Worm (Caenorhabditis elegans) whole organism, L2 larva: ENCODE results near the gene C30E1.4.

Experiments used
- C34F6.9 ChIP-seq: fragments of 150-350 bp; optimal IDR thresholded peaks from 2 replicates; lab custom pipeline; 2014; ENCODE audit warnings: missing biosample characterization, missing genetic modification characterization
- F13H6.1 ChIP-seq: sonication (generic microtip); optimal IDR thresholded peaks from 2 replicates; lab custom pipeline; 2016; ENCODE audit warnings: missing genetic modification characterization, missing compliant biosample characterization
- R02D3.7 ChIP-seq: fragments of 150-350 bp; optimal IDR thresholded peaks from 2 replicates; lab custom pipeline; 2014; ENCODE audit warnings: missing biosample characterization, missing genetic modification characterization
- Y55F3AM.14 ChIP-seq: fragments of 200-800 bp; sonication (Bioruptor generic); optimal IDR thresholded peaks from 2 replicates; lab custom pipeline; 2018; ENCODE audit warnings: mild to moderate bottlenecking, missing genetic modification characterization, missing compliant biosample characterization
- ZK546.5 ChIP-seq: sonication (generic microtip); optimal IDR thresholded peaks from 2 replicates; lab custom pipeline; 2017; ENCODE audit warnings: missing biosample characterization, missing genetic modification characterization
- alr-1 ChIP-seq: fragments of 150-350 bp; optimal IDR thresholded peaks from 2 replicates; lab custom pipeline; 2014; ENCODE audit warnings: missing biosample characterization, missing genetic modification characterization
- aly-2 ChIP-seq: fragments of 150-350 bp; optimal IDR thresholded peaks from 2 replicates; lab custom pipeline; 2014; ENCODE audit warnings: missing biosample characterization, missing genetic modification characterization
- ama-1 ChIP-seq: fragments of 150-350 bp; optimal IDR thresholded peaks from 2 replicates; lab custom pipeline; 2018; ENCODE audit warnings: inconsistent platforms
- blmp-1 ChIP-seq: sonication (generic microtip); optimal IDR thresholded peaks from 2 replicates; lab custom pipeline; 2017; ENCODE audit warnings: missing genetic modification characterization, mild to moderate bottlenecking, missing compliant biosample characterization, antibody characterized with exemption, moderate library complexity; ENCODE audit not compliant: insufficient read depth
- ceh-16 ChIP-seq: fragments of 150-350 bp; optimal IDR thresholded peaks from 2 replicates; lab custom pipeline; 2014; ENCODE audit warnings: missing biosample characterization, missing genetic modification characterization
- ceh-82 ChIP-seq: fragments of 150-350 bp; optimal IDR thresholded peaks from 2 replicates; lab custom pipeline; 2014; ENCODE audit warnings: missing biosample characterization, missing genetic modification characterization
- crh-2 ChIP-seq: sonication (generic microtip); optimal IDR thresholded peaks from 2 replicates; lab custom pipeline; 2017; ENCODE audit warnings: missing biosample characterization, missing genetic modification characterization
- dmd-4 ChIP-seq: sonication (generic microtip); optimal IDR thresholded peaks from 2 replicates; lab custom pipeline; 2017; ENCODE audit warnings: missing biosample characterization, missing genetic modification characterization
- egl-27 ChIP-seq: sonication (generic microtip); optimal IDR thresholded peaks from 3 replicates; lab custom pipeline; 2017; ENCODE audit warnings: missing biosample characterization, missing genetic modification reagents, missing genetic modification characterization
- elt-1 ChIP-seq: fragments of 150-350 bp; optimal IDR thresholded peaks from 2 replicates; lab custom pipeline; 2014; ENCODE audit warnings: missing biosample characterization, missing genetic modification characterization
- elt-3 ChIP-seq: sonication (generic microtip); optimal IDR thresholded peaks from 2 replicates; lab custom pipeline; 2017; ENCODE audit warnings: missing biosample characterization, missing genetic modification characterization
- fos-1 ChIP-seq: fragments of 150-350 bp; optimal IDR thresholded peaks from 2 replicates; lab custom pipeline; 2014; ENCODE audit warnings: missing biosample characterization, missing genetic modification characterization
- gmeb-1 ChIP-seq: fragments of 150-350 bp; optimal IDR thresholded peaks from 2 replicates; lab custom pipeline; 2014; ENCODE audit warnings: missing biosample characterization, missing genetic modification characterization
- lin-11 ChIP-seq: fragments of 150-350 bp; sonication (generic microtip); optimal IDR thresholded peaks from 2 replicates; lab custom pipeline; 2014; ENCODE audit warnings: missing biosample characterization, missing genetic modification characterization, inconsistent platforms, mixed read lengths
- lin-13 ChIP-seq: fragments of 150-350 bp; optimal IDR thresholded peaks from 2 replicates; lab custom pipeline; 2014; ENCODE audit warnings: missing biosample characterization, missing genetic modification reagents, missing genetic modification characterization
- lin-39 ChIP-seq: fragments of 150-350 bp; optimal IDR thresholded peaks from 2 replicates; lab custom pipeline; 2014; ENCODE audit warnings: missing biosample characterization, missing genetic modification reagents, missing genetic modification characterization
- lsy-2 ChIP-seq, 2 experiments: fragments of 150-350 bp in 1 of 2; sonication (generic microtip) in 1 of 2; optimal IDR thresholded peaks; 2 replicates each; lab custom pipeline; 2014 to 2017; ENCODE audit warnings: missing biosample characterization in 2 of 2, missing genetic modification characterization in 2 of 2
- mab-5 ChIP-seq: fragments of 150-350 bp; optimal IDR thresholded peaks from 2 replicates; lab custom pipeline; 2014; ENCODE audit warnings: missing biosample characterization, missing genetic modification characterization
- mdl-1 ChIP-seq, 2 experiments: fragments of 150-350 bp in 1 of 2; sonication (generic microtip) in 1 of 2; optimal IDR thresholded peaks; 2 replicates each; lab custom pipeline; 2017; ENCODE audit warnings: missing biosample characterization in 2 of 2, missing genetic modification characterization in 2 of 2
- nhr-11 ChIP-seq: fragments of 150-350 bp; optimal IDR thresholded peaks from 2 replicates; lab custom pipeline; 2014; ENCODE audit warnings: missing biosample characterization, missing genetic modification characterization
- nhr-129 ChIP-seq: fragments of 150-350 bp; optimal IDR thresholded peaks from 2 replicates; lab custom pipeline; 2014; ENCODE audit warnings: missing biosample characterization, missing genetic modification characterization
- nhr-21 ChIP-seq: fragments of 150-350 bp; optimal IDR thresholded peaks from 2 replicates; lab custom pipeline; 2014; ENCODE audit warnings: missing biosample characterization, missing genetic modification characterization
- nhr-23 ChIP-seq: fragments of 150-350 bp; optimal IDR thresholded peaks from 2 replicates; lab custom pipeline; 2014; ENCODE audit warnings: missing biosample characterization, missing genetic modification reagents, missing genetic modification characterization
- nhr-25 ChIP-seq: fragments of 150-350 bp; sonication (generic microtip); optimal IDR thresholded peaks from 3 replicates; lab custom pipeline; 2014; ENCODE audit warnings: missing biosample characterization, missing genetic modification characterization
- nhr-6 ChIP-seq: fragments of 150-350 bp; optimal IDR thresholded peaks from 2 replicates; lab custom pipeline; 2014; ENCODE audit warnings: missing biosample characterization, missing genetic modification characterization
- peb-1 ChIP-seq: fragments of 150-350 bp; optimal IDR thresholded peaks from 2 replicates; lab custom pipeline; 2014; ENCODE audit warnings: missing biosample characterization, missing genetic modification characterization
- sem-4 ChIP-seq: fragments of 150-350 bp; optimal IDR thresholded peaks from 2 replicates; lab custom pipeline; 2014; ENCODE audit warnings: missing biosample characterization, missing genetic modification reagents, missing genetic modification characterization
- sma-3 ChIP-seq: sonication (generic microtip); optimal IDR thresholded peaks from 2 replicates; lab custom pipeline; 2016; ENCODE audit warnings: missing genetic modification reagents, missing genetic modification characterization, missing compliant biosample characterization
- sma-9 ChIP-seq, 2 experiments: fragments of 150-350 bp in 1 of 2; sonication (generic microtip) in 1 of 2; optimal IDR thresholded peaks; 2 replicates each; lab custom pipeline; 2014 to 2016; ENCODE audit warnings: missing genetic modification characterization in 2 of 2, mild to moderate bottlenecking in 1 of 2, missing biosample characterization in 1 of 2, missing compliant biosample characterization in 1 of 2, missing genetic modification reagents in 1 of 2, moderate library complexity in 1 of 2
- snpc-4 ChIP-seq: fragments of 150-350 bp; optimal IDR thresholded peaks from 2 replicates; lab custom pipeline; 2014; ENCODE audit warnings: missing biosample characterization, missing genetic modification characterization
- unc-39 ChIP-seq: fragments of 150-350 bp; optimal IDR thresholded peaks from 2 replicates; lab custom pipeline; 2014; ENCODE audit warnings: missing biosample characterization, missing genetic modification characterization
- unc-55 ChIP-seq: fragments of 150-350 bp; sonication (generic microtip); optimal IDR thresholded peaks from 3 replicates; lab custom pipeline; 2014; ENCODE audit warnings: missing biosample characterization, missing genetic modification reagents, missing genetic modification characterization
- zag-1 ChIP-seq: fragments of 150-350 bp; optimal IDR thresholded peaks from 2 replicates; lab custom pipeline; 2014; ENCODE audit warnings: missing biosample characterization, missing genetic modification characterization
- ztf-1 ChIP-seq: fragments of 200-800 bp; sonication (Bioruptor generic); conservative IDR thresholded peaks from 2 replicates; pipeline ENCODE4 v1.3.6; 2022; ENCODE audit warnings: missing genetic modification characterization, missing compliant biosample characterization
- ztf-11 ChIP-seq: sonication (generic microtip); optimal IDR thresholded peaks from 2 replicates; lab custom pipeline; 2017; ENCODE audit warnings: missing biosample characterization, missing genetic modification characterization
- ztf-4 ChIP-seq: fragments of 150-350 bp; optimal IDR thresholded peaks from 2 replicates; lab custom pipeline; 2014; ENCODE audit warnings: missing biosample characterization, missing genetic modification characterization

Gene C30E1.4

DNA sequence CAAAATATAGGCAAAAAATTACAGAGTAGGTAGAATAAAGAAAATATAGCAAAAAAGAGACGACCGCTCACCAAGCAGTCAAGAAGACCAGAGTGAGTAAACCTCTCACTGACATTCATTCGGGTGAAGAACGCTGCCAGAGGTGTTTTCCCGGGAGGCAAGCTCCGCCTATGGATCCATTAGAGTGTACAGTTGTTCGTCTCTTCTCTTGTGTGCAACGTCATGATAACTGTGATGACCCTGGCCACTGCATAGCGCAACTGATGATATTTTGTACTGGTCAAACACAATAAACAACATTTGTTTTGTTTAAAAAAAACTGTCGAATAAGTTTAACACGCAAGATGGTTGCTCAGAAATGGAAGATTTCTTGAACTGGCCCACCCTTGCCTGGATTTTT, 29.1 kb downstream of the C30E1.4 start, which contains the start of gene F52G3.8:
F52G3.8 (minus strand) TSS at position 101 of the 400 bp plus-strand sequence.
- TF ChIP-seq snpc-4 (tag; lab: Kevin White, UChicago) (no peak), elt-1 (tag; lab: Kevin White, UChicago) (no peak), dmd-4 (no peak), ceh-82 (tag; lab: Kevin White, UChicago) (no peak), F13H6.1 (tag; lab: Kevin White, UChicago) (no peak), lin-13 (no peak)

DNA sequence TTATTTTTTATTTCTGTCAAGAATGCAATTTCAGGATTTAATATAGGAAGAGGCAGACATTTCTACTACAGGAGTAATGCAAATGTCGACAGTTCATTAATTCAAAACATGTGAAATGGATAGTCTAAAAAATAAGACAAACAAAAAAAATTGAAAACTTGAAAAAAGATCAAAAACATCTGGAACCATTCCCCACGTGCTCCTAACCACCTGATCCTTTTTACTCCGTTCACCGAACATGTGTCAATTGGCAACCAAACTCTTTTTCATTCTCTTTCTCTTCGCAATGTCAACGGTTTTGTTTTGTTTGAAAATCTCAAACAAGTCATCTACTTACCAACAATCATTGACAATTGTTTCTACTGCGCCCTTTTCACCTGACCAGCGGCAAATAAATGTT, 34.3 kb downstream of the C30E1.4 start:
- TF ChIP-seq nhr-21 (tag; lab: Kevin White, UChicago) = no peak
- no peak for TF ChIP-seq crh-2 (tag; lab: Kevin White, UChicago)
- no peak for TF ChIP-seq elt-3 (tag; lab: Kevin White, UChicago)
- TF ChIP-seq C34F6.9 (tag; lab: Kevin White, UChicago) = no peak
- TF ChIP-seq zag-1 (tag; lab: Kevin White, UChicago) = no peak
- TF ChIP-seq lin-13 = no peak
- no peak for TF ChIP-seq ztf-4 (tag; lab: Kevin White, UChicago)
- TF ChIP-seq dmd-4 = no peak
- TF ChIP-seq ztf-11 (tag; lab: Kevin White, UChicago) = no peak
- TF ChIP-seq R02D3.7 (tag; lab: Kevin White, UChicago) = no peak
- TF ChIP-seq fos-1 (tag; lab: Kevin White, UChicago) = no peak
- TF ChIP-seq aly-2 = no peak
- TF ChIP-seq nhr-129 (tag; lab: Kevin White, UChicago) = no peak
- no peak for TF ChIP-seq ama-1 (lab: Kevin White, UChicago)
- no peak for TF ChIP-seq nhr-25 (tag; lab: Kevin White, UChicago)
- TF ChIP-seq ceh-82 (tag; lab: Kevin White, UChicago) = no peak
- TF ChIP-seq alr-1 (tag; lab: Kevin White, UChicago) = no peak
- no peak for TF ChIP-seq elt-1 (tag; lab: Kevin White, UChicago)
- no peak for TF ChIP-seq sma-9 (GFP tag; optimal IDR thresholded peaks at IDR 0.05; lab: Kevin White, UChicago)
- no peak for TF ChIP-seq sma-9 (tag; optimal IDR thresholded peaks at IDR 0.05; lab: Kevin White, UChicago)

DNA sequence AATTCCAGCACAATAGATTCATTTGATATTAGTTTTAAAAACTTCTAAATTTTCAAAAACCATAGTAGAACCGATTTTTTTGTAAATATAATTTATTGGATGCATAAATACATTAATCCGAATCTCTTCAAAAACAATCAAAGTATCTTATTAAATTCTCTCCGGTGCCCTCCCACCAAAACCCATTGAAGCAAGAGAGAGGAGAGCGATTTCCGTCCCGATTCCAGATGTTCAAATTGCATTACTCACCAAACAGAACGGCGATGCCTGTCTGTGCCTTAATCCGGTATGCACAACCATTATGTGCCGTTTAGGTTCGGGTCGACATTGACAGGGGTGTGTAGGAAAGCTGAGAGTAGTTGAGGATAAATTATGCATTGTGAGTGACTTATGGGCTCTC, 36.6 kb downstream of the C30E1.4 start:
- TF ChIP-seq nhr-129 (tag; lab: Kevin White, UChicago) (peak; percentile 0), lin-39 (tag; lab: Kevin White, UChicago) (no peak), nhr-25 (tag; lab: Kevin White, UChicago) (no peak)

DNA sequence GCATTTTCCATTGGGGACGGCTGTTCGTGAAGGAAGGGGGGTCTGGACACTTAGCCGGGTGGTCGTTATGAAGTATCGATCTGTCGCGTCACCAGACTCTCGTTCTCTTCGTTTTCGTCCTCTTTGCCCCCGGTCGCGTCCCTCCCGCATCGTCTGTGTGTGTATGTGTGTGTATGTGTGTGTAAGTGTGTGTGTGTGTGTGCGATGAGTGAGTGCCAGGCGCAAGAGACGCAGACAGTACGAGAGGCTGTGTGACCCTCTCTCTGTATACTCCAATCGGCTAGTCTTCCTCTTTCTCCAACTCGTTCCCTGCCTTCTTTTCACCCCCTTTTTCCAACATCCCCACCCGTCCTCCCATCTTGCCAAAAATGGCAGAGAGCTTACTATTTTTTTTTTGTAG, 37.7 kb downstream of the C30E1.4 start:
- TF ChIP-seq F13H6.1 (tag; lab: Kevin White, UChicago) = peak; percentile 95
- no peak for TF ChIP-seq peb-1 (tag; lab: Kevin White, UChicago)
- peak; percentile 95 for TF ChIP-seq sem-4 (tag; lab: Kevin White, UChicago)
- TF ChIP-seq alr-1 (tag; lab: Kevin White, UChicago) = no peak
- TF ChIP-seq ceh-16 (tag; lab: Kevin White, UChicago) = no peak
- TF ChIP-seq blmp-1 = peak; percentile 83
- peak; percentile 96 for TF ChIP-seq nhr-129 (tag; lab: Kevin White, UChicago)
- no peak for TF ChIP-seq ztf-1 (GFP tag; lab: Robert Waterston, UW)
- TF ChIP-seq nhr-21 (tag; lab: Kevin White, UChicago) = peak; percentile 79
- peak; percentile 64 for TF ChIP-seq nhr-23 (tag; lab: Kevin White, UChicago)
- peak; percentile 93 for TF ChIP-seq C34F6.9 (tag; lab: Kevin White, UChicago)
- peak; percentile 56 for TF ChIP-seq snpc-4 (tag; lab: Kevin White, UChicago)
- TF ChIP-seq sma-9 (GFP tag; optimal IDR thresholded peaks at IDR 0.05; lab: Kevin White, UChicago) = peak; percentile 91
- TF ChIP-seq sma-9 (tag; optimal IDR thresholded peaks at IDR 0.05; lab: Kevin White, UChicago) = no peak
- TF ChIP-seq gmeb-1 (tag; lab: Kevin White, UChicago) = peak; percentile 65
- TF ChIP-seq lin-11 (tag; lab: Kevin White, UChicago) = peak; percentile 88
- TF ChIP-seq ZK546.5 (tag; lab: Kevin White, UChicago) = peak; percentile 5
- TF ChIP-seq elt-3 (tag; lab: Kevin White, UChicago) = no peak
- peak; percentile 90 for TF ChIP-seq fos-1 (tag; lab: Kevin White, UChicago)
- TF ChIP-seq nhr-11 = no peak
- peak; percentile 53 to 89 for TF ChIP-seq mdl-1 (tag; optimal IDR thresholded peaks at IDR 0.05; lab: Kevin White, UChicago)
- TF ChIP-seq lin-13 = peak; percentile 86
- no peak for TF ChIP-seq unc-39 (tag; lab: Kevin White, UChicago)
- peak; percentile 93 for TF ChIP-seq crh-2 (tag; lab: Kevin White, UChicago)
- TF ChIP-seq nhr-25 (tag; lab: Kevin White, UChicago) = peak; percentile 84
- peak; percentile 81 for TF ChIP-seq egl-27 (tag; lab: Kevin White, UChicago)
- TF ChIP-seq nhr-6 (tag; lab: Kevin White, UChicago) = peak; percentile 77
- TF ChIP-seq zag-1 (tag; lab: Kevin White, UChicago) = peak; percentile 90
- TF ChIP-seq unc-55 = peak; percentile 95
- peak; percentile 73 for TF ChIP-seq sma-3 (GFP tag; lab: Kevin White, UChicago)
- peak; percentile 78 for TF ChIP-seq ztf-4 (tag; lab: Kevin White, UChicago)
- peak; percentile 76 for TF ChIP-seq lin-39 (tag; lab: Kevin White, UChicago)
- TF ChIP-seq lsy-2 (tag; optimal IDR thresholded peaks at IDR 0.05; lab: Kevin White, UChicago) = peak; percentile 48 to 80
- TF ChIP-seq Y55F3AM.14 (GFP tag; lab: Kevin White, UChicago) = peak; percentile 54
- no peak for TF ChIP-seq ceh-82 (tag; lab: Kevin White, UChicago)
- peak; percentile 52 for TF ChIP-seq mab-5 (tag; lab: Kevin White, UChicago)
